Worm (Caenorhabditis elegans): ENCODE results near the gene ZK622.4.
A peak's percentile ranks its signal among the peaks of the same experiment; 100 is the strongest.

The ZK622.4 gene

DNA sequence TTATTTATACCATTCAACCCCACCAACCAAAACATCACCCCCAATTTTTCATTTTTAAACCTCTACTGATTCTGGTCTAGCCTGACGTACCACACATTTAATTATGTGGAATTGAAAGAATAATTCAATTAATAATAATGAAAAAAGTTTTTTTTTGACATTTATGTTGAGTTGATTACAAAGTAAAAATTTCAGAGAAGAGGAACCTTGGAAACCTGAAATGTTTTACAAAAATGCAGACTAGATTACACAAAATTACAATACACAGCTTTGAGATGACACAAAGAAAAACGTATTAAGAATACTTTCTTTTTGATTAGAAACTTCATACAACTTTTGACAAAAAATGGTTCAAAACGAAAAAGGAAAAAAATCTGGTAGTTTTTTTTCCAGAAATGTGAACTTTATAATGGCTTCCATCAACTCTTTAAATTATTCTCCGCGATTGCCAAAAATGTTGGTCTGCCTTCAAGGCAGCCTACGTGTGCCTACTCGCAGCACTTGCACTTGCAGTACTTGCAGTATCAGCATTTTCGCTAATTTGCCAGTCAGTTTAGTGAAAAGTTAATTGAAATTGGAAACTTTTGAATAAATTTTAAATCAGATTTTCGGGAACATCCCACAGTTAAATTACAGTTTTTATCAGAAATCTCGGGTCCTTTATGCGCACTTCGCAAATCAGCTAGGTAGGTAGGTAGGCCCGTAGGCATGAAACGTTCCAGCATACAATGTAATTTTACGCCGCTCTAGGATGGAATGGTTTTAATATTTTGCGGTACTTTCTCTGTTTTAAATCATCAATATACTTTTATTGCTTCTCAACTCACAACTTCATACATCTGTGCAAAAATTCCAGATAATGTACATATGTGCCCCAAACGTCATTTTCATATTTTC is 48.4 kb downstream of the ZK622.4 start (continued):
- TF ChIP-seq attf-4 (tag; optimal IDR thresholded peaks at IDR 0.05) (no peak), jun-1 (tag; optimal IDR thresholded peaks at IDR 0.05) (no peak), lin-38 (GFP tag; IDR thresholded peaks at IDR 0.05) (peak; percentile 15; the same call in 1 of the 2 replicates), ceh-44 (GFP tag; IDR thresholded peaks at IDR 0.05) (no peak), zip-2 (tag; optimal IDR thresholded peaks at IDR 0.05) (no peak), hlh-30 (tag; optimal IDR thresholded peaks at IDR 0.05; ENCODE audit: insufficient read depth) (no peak), aly-2 (tag; optimal IDR thresholded peaks at IDR 0.05) (peak; percentile 29), zag-1 (tag; optimal IDR thresholded peaks at IDR 0.05) (no peak), nhr-6 (tag; optimal IDR thresholded peaks at IDR 0.05) (no peak), lin-1 (GFP tag; IDR thresholded peaks at IDR 0.05) (no peak), lin-29 (GFP tag; IDR thresholded peaks at IDR 0.05) (0 out of 2 replicates have a peak, but pooled peaks have one; percentile 15), egl-43 (GFP tag; IDR thresholded peaks at IDR 0.05) (0 out of 2 replicates have a peak, but pooled peaks have one; percentile 43), nhr-102 (tag; optimal IDR thresholded peaks at IDR 0.05) (no peak), ces-1 (GFP tag; optimal IDR thresholded peaks at IDR 0.05) (no peak), nhr-41 (GFP tag; IDR thresholded peaks at IDR 0.05) (peak; percentile 61; the same call in 1 of the 2 replicates), mdt-29 (GFP tag; IDR thresholded peaks at IDR 0.05) (no peak), spr-3 (GFP tag; optimal IDR thresholded peaks at IDR 0.05) (no peak)

DNA sequence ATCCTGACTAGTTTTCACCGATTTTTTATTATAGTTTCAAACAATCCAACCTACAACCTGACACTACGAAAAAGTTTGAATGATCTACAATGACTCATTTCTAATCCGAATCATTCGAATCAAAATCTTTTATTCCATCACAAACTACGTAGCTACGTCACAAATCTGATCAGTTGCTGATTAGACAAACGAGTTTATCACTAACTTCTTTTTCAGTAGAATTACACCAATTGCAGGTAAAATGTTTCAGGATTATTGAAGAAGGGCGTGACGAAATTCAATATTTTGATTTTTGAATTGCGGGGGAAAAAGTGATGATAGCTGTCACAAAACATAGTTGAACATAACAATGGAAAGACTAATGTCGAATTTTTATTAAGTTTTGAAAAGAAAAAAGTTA is 49.1 kb downstream of the ZK622.4 start:
- no peak for TF ChIP-seq F44E2.7 (GFP tag; IDR thresholded peaks at IDR 0.05)
- no peak for TF ChIP-seq unc-130 (GFP tag; optimal IDR thresholded peaks at IDR 0.05)
- no peak for TF ChIP-seq nhr-28 (tag; optimal IDR thresholded peaks at IDR 0.05)
- TF ChIP-seq nhr-237 (tag; optimal IDR thresholded peaks at IDR 0.05) = no peak
- no peak for TF ChIP-seq saeg-2 (GFP tag; IDR thresholded peaks at IDR 0.05)
- no peak for TF ChIP-seq snpc-4 (tag; optimal IDR thresholded peaks at IDR 0.05)
- TF ChIP-seq ZK337.2 (GFP tag; IDR thresholded peaks at IDR 0.05) = no peak
- no peak for TF ChIP-seq unc-39 (tag; optimal IDR thresholded peaks at IDR 0.05)
- TF ChIP-seq hlh-11 (tag; optimal IDR thresholded peaks at IDR 0.05) = no peak
- TF ChIP-seq nhr-6 (tag; optimal IDR thresholded peaks at IDR 0.05) = no peak
- TF ChIP-seq zip-11 (GFP tag; IDR thresholded peaks at IDR 0.05) = no peak
- TF ChIP-seq sdz-12 (GFP tag; optimal IDR thresholded peaks at IDR 0.05) = no peak
- TF ChIP-seq madf-9 (GFP tag; conservative IDR thresholded peaks at IDR 0.05) = no peak
- no peak for TF ChIP-seq fos-1 (tag; optimal IDR thresholded peaks at IDR 0.05)
- TF ChIP-seq attf-4 (tag; optimal IDR thresholded peaks at IDR 0.05) = no peak
- TF ChIP-seq dpl-1 (GFP tag; optimal IDR thresholded peaks at IDR 0.05) = no peak
- no peak for TF ChIP-seq zfp-3 (GFP tag; conservative IDR thresholded peaks at IDR 0.05)
- TF ChIP-seq ceh-62 (tag; optimal IDR thresholded peaks at IDR 0.05) = no peak

DNA sequence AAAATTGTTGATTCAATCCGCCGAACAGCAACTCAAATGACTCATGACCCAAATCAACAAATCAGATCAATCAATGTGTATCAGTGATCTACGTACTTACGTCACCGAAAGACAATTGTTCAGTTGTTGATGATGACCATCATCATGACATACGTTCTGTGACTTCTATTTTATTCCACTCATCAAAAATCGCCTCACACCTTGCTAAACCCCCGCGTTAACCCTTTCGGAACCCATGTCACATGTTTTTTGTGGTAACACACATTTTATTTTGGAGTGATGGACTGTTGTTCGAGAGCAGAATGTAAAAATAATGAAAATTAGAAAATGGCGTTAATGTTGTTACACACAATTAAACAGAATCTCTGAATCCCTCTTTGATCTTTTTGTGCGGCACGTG is 49.9 kb downstream of the ZK622.4 start:
- TF ChIP-seq daf-16 (GFP tag; optimal IDR thresholded peaks at IDR 0.05) (peak in 1 of 2 experiments; percentile 74), daf-16 (tag; optimal IDR thresholded peaks at IDR 0.05) (no peak), hlh-30 (tag; optimal IDR thresholded peaks at IDR 0.05; ENCODE audit: insufficient read depth) (peak; percentile 62), mxl-3 (GFP tag; optimal IDR thresholded peaks at IDR 0.05) (peak; percentile 21), mep-1 (tag; optimal IDR thresholded peaks at IDR 0.05) (no peak), hlh-11 (tag; optimal IDR thresholded peaks at IDR 0.05) (peak; percentile 35), aha-1 (tag) (peak; percentile 62), zfp-2 (tag; optimal IDR thresholded peaks at IDR 0.05) (no peak)

All from whole organism, L4 larva.